Fruit fly (Drosophila melanogaster) S2 (cell line): ENCODE results near the gene tim.

Source experiments
- CG8478 ChIP-seq: fragments of >200 bp; optimal IDR thresholded peaks from 2 replicates; lab custom pipeline; 2018
- CTCF ChIP-seq, 2 experiments: fragments of >200 bp; optimal IDR thresholded peaks; 2 replicates each; lab custom pipeline; 2018

Gene tim

DNA sequence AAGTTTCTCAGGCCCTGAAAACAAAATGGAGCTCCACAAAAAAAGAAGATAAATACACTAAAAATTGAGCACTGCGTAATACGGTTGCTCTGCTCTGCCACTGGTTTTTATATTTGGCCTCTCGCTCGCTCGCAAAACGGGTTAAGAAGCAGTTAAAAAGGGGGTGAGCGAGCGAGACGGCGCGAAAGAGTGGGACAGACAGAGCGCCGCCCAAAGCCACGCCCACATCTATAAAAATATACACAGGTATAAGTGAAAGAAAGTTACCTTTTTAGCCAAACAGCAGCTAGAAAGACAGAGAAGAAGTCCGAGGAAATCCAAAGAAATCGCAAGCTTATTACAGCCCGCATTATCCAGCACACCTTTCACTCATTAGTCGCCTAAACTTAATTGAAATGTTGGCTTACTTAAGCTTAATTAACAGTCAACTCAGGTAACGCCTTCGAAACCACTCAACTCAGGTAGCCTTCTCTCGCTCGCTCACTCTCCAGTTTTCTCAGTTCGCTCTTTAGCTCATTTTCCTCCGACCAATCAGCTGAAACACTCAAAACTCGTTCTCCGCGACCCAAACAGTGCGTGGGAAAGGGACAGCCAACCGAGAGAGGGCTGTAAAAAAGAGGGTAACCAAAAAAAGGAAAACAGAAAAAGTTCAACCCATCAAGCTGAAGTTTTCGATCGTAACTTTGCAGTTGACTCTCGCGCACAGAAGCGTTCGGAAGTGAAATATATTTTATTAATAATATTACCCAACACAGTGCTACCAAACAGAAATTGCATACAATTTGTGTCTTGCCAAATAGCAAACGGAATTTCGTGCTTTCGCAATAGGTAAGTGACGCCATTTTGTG, 30.9 kb upstream of the tim start, which contains the start of gene drm:
TSS of gene drm (plus strand) at position 684 of the 848 bp plus-strand sequence.
- TF ChIP-seq CG8478 (lab: Kevin White, UChicago) (no peak), CTCF (optimal IDR thresholded peaks at IDR 0.05; lab: Kevin White, UChicago) (no peak)

DNA sequence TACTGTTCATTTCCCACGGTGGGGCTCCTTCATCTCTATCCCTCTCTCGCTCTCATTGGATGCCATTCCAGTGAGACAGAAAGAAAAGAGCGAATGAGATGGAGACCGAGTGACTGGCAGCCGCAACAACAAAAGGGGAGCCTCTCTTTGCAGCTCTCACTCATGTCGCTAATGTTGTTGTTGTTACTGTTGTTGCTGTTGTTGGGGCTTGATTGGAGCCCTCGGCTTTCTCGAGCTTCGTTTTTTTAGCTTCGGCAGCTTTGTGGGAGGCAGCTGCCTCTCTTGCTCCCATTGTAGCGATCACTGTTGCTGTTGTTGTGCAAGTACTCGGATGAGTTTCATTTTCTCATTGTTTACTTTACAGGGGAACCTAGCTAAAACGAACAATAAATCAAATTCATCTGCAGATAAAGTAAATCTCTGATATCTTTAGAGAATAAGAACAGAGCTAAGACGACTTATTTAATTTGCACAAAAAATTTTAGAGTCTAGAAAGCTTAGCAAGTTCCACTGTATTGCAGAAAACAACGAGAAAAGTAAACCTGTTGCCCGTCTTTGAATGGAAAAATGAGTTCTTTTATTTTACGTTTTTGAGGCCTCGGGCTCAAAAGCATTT, 26.4 kb upstream of the tim start:
- no peak for TF ChIP-seq CTCF (optimal IDR thresholded peaks at IDR 0.05; lab: Kevin White, UChicago)
- TF ChIP-seq CG8478 (lab: Kevin White, UChicago), result no peak

DNA sequence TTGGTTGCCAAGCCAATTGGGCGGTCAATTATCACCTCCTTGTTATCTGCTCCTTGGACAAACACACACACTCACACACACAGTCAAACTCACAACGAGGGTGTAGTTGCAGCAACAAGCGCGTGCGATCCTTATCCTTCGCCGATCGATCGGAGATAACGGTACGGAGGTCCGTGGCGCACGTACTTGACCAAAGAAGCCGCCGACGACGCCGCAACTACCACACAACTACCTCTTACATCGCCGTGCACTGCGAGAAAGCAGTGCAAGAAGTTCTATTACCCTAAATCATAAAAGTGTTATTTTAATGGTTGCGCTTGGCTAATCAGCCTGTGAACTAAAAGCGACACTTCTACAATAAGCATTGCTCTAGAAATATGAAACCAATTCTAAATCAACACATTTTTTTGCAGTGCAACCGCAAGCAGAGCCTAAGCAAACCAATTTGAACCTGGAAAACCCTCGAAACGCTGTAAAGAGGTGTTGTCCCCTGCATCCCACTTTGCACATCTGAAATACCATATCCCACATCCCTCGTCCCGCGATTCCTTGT, 25.1 kb upstream of the tim start:
- TF ChIP-seq CG8478 (lab: Kevin White, UChicago) (no peak), CTCF (optimal IDR thresholded peaks at IDR 0.05; lab: Kevin White, UChicago) (no peak)

DNA sequence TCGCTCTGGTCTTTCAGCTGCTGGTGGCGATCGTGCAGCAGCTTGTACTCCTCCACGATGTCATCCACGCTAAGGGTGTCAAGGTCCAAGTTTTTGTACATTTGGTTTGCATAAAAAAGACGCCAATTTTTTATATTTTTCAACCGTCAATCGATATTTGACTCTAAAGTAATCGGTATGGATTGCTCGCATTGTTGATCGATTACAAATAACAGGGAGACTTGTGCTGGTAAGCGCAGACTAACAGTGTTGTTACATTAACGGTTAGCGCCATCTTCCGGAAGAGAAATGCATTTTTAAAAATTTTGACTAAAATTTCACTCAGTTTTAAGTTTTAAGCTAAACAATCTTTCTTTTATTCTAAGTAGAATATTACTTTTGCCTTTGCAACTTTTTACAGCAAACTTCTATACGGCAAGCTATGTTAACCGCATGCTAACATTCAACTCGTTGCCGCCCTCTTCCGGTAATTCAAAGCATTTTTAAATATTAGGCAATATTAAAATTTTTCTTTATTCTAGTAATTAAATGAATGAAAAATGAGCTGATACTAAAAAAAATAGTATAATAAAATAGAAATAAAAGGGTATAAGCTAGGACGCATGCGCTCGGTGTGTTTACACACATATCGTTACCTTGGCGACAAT, 22.4 kb upstream of the tim start, which contains the start of the genes Spindly and IFT57:
TSS of gene Spindly (minus strand) at position 132 of the 647 bp plus-strand sequence.
TSS of gene IFT57 (plus strand) at position 604 of the 647 bp plus-strand sequence.
- TF ChIP-seq CTCF (optimal IDR thresholded peaks at IDR 0.05; lab: Kevin White, UChicago), result peak; percentile 84 to 88
- no peak for TF ChIP-seq CG8478 (lab: Kevin White, UChicago)

DNA sequence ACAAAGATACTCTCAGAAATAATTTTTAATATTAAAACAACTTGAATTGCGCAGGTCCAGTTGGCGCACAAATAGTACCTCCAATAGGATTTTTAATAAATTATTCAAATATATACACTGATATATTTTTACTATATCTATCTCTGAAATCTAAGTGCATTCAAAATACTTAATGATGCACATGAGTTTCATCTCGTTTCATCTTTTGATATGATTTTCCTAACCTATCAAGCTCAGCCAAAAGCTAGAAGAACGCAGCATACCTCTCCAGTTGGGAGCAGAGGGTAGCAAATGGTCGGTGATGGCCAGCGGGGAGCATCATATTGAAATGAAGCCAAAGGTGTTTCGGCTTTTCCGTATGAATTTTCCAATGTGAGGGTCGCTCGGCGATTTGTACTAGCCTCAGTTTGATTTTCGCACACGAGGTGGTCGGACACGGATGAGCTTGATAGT, 16.8 kb upstream of the tim start, which contains the start of gene CG8852:
TSS of gene CG8852 (plus strand) at position 403 of the 453 bp plus-strand sequence.
- TF ChIP-seq CG8478 (lab: Kevin White, UChicago) (no peak), CTCF (optimal IDR thresholded peaks at IDR 0.05; lab: Kevin White, UChicago) (no peak)

DNA sequence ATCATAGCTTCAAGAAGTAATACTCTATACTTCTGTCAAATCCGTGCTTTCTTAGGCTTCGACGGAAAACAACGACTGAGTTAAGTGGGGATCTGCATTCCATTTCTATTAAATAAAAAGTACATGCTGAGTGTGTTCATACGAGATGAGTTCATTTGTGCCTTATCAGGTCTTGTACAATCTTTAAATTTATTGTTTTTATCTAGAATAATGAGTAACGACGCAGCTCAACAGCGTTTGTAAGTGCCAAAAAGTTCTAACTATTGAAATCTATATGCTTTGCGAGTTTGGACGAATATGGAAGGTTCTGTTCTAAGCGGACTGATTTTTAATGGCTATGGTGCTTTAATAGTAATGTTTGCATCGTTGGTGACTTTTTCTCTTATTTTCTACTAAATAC, 16.0 kb upstream of the tim start, which contains the start of gene Sr-CIV:
TSS of gene Sr-CIV (minus strand) at position 101 of the 400 bp plus-strand sequence.
- TF ChIP-seq CG8478 (lab: Kevin White, UChicago), result no peak

DNA sequence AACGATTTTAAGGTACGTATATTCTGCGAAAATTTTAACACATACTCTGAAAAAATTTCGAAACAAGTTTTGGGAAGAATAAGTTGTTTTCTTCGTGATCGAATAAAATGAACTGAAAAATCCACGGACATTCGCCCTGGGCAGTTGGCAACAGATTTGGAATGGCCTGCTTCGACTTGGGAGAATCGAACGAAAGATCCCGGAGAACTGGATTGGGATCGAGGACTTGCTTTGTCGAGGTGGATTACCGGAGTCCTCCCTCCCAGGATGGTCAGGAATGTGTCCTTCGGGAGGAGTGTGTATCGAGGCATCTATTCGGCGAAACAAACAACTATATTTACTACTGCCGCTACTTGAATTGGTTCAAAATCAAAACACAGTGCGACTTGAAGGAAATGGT, 11.6 kb upstream of the tim start, which contains the start of the genes CG3213 and CG8851:
TSS of gene CG3213 (minus strand) at position 101 of the 400 bp plus-strand sequence.
TSS of gene CG8851 (plus strand) at position 127 of the 400 bp plus-strand sequence.
- TF ChIP-seq CTCF (optimal IDR thresholded peaks at IDR 0.05; lab: Kevin White, UChicago) (no peak), CG8478 (lab: Kevin White, UChicago) (no peak)

DNA sequence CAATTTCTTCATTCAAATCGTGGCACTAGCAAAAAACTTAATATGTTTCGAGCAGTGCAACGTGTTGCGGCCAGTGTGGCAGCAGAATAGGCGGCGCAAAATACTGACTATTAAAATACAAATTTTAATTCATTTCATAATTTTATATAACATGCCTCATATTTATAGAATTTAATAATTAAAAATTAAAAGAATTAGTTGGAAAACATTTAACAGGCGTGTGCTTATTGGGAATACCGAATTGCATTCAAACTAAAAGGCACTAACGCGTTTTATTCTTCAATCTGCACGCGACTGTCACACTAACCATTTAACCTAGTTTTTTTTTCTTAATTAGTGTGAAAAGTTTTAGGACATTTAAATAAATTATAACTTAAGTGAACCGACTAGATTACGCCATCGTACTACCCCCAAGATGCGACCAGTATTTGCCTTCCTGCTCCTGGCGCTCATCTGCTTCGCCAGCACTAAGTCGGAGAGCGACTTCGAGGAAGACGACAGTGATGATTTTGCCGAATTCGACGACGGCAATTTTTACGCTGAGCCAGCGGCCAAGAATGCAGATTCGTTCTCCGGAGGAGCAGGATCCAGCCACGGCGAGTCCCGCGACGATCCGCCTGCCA, 6.8 kb upstream of the tim start, which contains the start of the genes LeuRS and CG17593:
TSS of gene LeuRS (minus strand) at position 88 of the 623 bp plus-strand sequence.
TSS of gene CG17593 (plus strand) at position 304 of the 623 bp plus-strand sequence.
- TF ChIP-seq CTCF (optimal IDR thresholded peaks at IDR 0.05; lab: Kevin White, UChicago) (no peak), CG8478 (lab: Kevin White, UChicago) (no peak)

DNA sequence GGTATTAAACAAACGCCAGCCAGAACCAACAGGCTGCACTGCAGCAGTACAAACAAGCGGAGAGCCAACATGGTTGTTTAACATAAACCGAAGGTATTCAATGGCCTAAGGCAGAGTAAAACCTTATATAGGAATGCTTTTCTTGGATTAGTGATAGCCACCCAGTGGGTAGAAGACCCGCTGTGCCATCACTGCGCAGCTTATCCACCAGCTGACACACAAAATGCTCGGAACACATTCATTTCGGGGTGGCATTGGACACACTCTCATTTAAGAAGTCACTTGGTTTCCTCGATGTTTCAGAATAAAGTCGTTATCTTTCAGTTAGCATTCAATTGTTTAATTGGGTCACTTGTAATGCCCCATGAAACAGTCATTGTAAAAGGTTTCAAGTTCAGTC, 2.1 kb upstream of the tim start, which contains the start of gene CG31954:
TSS of gene CG31954 (minus strand) at position 101 of the 400 bp plus-strand sequence.
- no peak for TF ChIP-seq CTCF (optimal IDR thresholded peaks at IDR 0.05; lab: Kevin White, UChicago)
- no peak for TF ChIP-seq CG8478 (lab: Kevin White, UChicago)

DNA sequence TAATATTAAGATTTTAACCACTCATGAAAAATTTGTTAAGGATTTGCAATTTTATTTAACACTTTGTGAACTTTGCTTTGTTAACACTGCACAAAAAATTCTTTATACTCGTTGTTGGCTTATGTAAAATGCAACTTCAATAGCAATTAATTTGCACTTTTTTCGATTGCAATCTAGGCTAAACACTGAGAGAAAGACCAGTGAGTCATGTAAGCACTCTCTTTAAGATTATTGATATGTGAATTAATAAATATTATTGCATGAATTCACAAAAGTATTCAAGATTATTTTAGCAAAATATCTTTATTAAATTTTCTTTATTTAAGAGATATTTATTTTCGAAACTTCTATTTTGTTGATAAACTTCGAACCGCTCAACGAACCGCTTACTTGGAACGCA, 1.1 kb downstream of the tim start:
- no peak for TF ChIP-seq CTCF (optimal IDR thresholded peaks at IDR 0.05; lab: Kevin White, UChicago)
- TF ChIP-seq CG8478 (lab: Kevin White, UChicago), result no peak

DNA sequence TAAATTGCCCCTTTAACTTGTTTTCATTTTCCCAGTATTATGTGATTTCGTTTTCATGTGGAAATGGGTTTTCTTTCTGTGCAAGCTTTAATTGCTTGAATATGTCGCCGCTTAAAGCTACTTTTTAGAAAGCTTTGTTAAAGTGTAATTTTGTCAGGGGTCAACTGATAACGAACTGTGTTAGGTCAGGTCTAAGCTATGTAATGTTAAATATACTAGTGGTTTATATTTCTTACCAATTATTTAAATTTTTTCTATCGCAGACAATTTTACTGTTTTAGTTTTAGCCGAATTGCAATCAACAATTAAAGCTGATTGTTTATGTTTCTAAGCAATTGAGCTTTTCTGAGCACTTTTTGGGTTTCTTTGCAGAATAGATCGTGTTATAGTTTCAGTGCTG, 1.6 kb downstream of the tim start:
- TF ChIP-seq CTCF (optimal IDR thresholded peaks at IDR 0.05; lab: Kevin White, UChicago) (no peak), CG8478 (lab: Kevin White, UChicago) (no peak)

DNA sequence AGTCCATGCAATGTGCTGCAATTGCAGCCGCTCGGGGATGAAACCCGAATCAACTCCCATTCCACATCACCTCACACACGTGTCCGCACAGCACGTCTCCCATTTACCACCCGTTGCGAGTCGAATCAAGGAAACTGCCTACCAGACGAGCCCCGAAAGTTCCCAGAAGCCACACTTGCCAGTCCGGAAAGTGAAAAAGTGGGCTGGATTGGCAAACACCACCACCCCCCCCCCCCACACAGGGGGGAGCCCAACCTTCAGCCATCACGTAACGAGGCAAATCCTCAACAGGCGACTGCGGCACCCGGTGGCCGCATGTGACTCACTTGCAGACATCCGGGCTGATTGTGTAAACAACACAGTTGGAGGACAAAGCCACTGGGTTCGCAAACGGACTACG, 3.1 kb downstream of the tim start:
- TF ChIP-seq CG8478 (lab: Kevin White, UChicago) (no peak), CTCF (optimal IDR thresholded peaks at IDR 0.05; lab: Kevin White, UChicago) (no peak)

DNA sequence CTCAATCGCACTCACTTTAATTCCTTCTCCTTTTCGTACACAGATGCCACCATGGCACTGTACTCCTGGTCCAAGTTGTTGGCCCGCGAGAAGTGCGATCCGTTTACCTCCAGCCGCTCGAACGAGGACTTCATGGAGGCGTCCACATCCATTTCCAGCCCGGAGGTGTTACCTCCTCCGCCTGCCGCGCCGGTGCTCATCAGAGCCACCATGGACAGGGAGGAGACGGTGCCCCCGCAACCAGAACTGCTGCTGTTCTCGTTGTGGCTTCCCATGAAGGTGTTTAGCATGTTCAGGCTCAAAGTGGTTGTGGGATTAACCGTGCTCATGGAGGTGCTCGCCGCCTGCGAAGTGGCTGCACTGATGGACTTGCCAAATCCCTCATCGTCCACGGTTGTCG, 12.5 kb downstream of the tim start:
- TF ChIP-seq CG8478 (lab: Kevin White, UChicago) (no peak), CTCF (optimal IDR thresholded peaks at IDR 0.05; lab: Kevin White, UChicago) (no peak)
